Worm (Caenorhabditis elegans) whole organism, L4 larva: Measurements from ENCODE around the gene ubc-13.
A peak's percentile ranks its signal among the peaks of the same experiment; 100 is the strongest.

Experiments
- D1046.2 ChIP-seq: fragments of 200-800 bp; sonication (Bioruptor generic); IDR thresholded peaks from 2 replicates; pipeline ENCODE4 v1.3.6; 2022; ENCODE audit warnings: missing genetic modification characterization, missing compliant biosample characterization
- T26A8.4 ChIP-seq: fragments of 200-800 bp; sonication (Bioruptor generic); IDR thresholded peaks from 2 replicates; pipeline ENCODE4 v1.3.6; 2022; ENCODE audit warnings: missing genetic modification characterization, missing compliant biosample characterization
- Y105C5A.15 ChIP-seq: fragments of 200-800 bp; sonication (Bioruptor generic); IDR thresholded peaks from 2 replicates; pipeline ENCODE4 v1.3.6; 2022; ENCODE audit warnings: missing genetic modification characterization, missing compliant biosample characterization
- aha-1 ChIP-seq: fragments of 150-350 bp; peaks from one replicate; lab custom pipeline; 2014; ENCODE audit warnings: missing biosample characterization, missing genetic modification characterization
- aly-2 ChIP-seq: sonication (generic microtip); optimal IDR thresholded peaks from 2 replicates; lab custom pipeline; 2018; ENCODE audit warnings: missing biosample characterization, missing genetic modification characterization
- ceh-20 ChIP-seq: fragments of 200-800 bp; sonication (Bioruptor generic); IDR thresholded peaks from 2 replicates; pipeline ENCODE4 v1.3.6; 2022; ENCODE audit warnings: missing genetic modification reagents, missing genetic modification characterization, missing compliant biosample characterization
- ceh-44 ChIP-seq: fragments of 200-800 bp; sonication (Bioruptor generic); IDR thresholded peaks from 2 replicates; pipeline ENCODE4 v1.3.6; 2022; ENCODE audit warnings: missing genetic modification reagents, missing genetic modification characterization, missing compliant biosample characterization
- ces-1 ChIP-seq: fragments of 150-350 bp; sonication (generic microtip); optimal IDR thresholded peaks from 4 replicates; lab custom pipeline; 2014; ENCODE audit warnings: missing biosample characterization, missing genetic modification reagents, missing genetic modification characterization
- cey-2 ChIP-seq: sonication (generic microtip); optimal IDR thresholded peaks from 3 replicates; lab custom pipeline; 2017; ENCODE audit warnings: missing genetic modification characterization, mild to moderate bottlenecking, missing compliant biosample characterization, antibody characterized with exemption, borderline replicate concordance; ENCODE audit not compliant: insufficient read depth
- dve-1 ChIP-seq: sonication (generic microtip); optimal IDR thresholded peaks from 2 replicates; lab custom pipeline; 2017; ENCODE audit warnings: antibody characterized with exemption, mild to moderate bottlenecking, missing genetic modification characterization, missing compliant biosample characterization; ENCODE audit not compliant: insufficient read depth
- egl-43 ChIP-seq: fragments of 200-800 bp; sonication (Bioruptor generic); IDR thresholded peaks from 2 replicates; pipeline ENCODE4 v1.3.6; 2022; ENCODE audit warnings: missing genetic modification reagents, missing genetic modification characterization, missing compliant biosample characterization
- fkh-10 ChIP-seq: fragments of 150-350 bp; optimal IDR thresholded peaks from 2 replicates; lab custom pipeline; 2014; ENCODE audit warnings: missing biosample characterization, missing genetic modification reagents, missing genetic modification characterization
- gei-8 ChIP-seq: fragments of 200-800 bp; sonication (Bioruptor generic); optimal IDR thresholded peaks from 2 replicates; lab custom pipeline; 2018; ENCODE audit warnings: mild to moderate bottlenecking, missing genetic modification characterization, missing compliant biosample characterization
- hif-1 ChIP-seq, 2 experiments: sonication (generic microtip); optimal IDR thresholded peaks; 2 replicates each; lab custom pipeline; 2016 to 2017; ENCODE audit warnings: missing compliant biosample characterization in 2 of 2, missing genetic modification characterization in 2 of 2, missing genetic modification reagents in 2 of 2, missing genotype in 2 of 2, mild to moderate bottlenecking in 1 of 2
- lin-39 ChIP-seq: fragments of 150-350 bp; optimal IDR thresholded peaks from 2 replicates; lab custom pipeline; 2014; ENCODE audit warnings: missing biosample characterization, missing genetic modification reagents, missing genetic modification characterization
- lir-3 ChIP-seq: sonication (generic microtip); optimal IDR thresholded peaks from 2 replicates; lab custom pipeline; 2016; ENCODE audit warnings: mild to moderate bottlenecking, missing genetic modification characterization, missing compliant biosample characterization
- lsy-2 ChIP-seq, 2 experiments: fragments of 150-350 bp in 1 of 2; sonication (generic microtip) in 1 of 2; optimal IDR thresholded peaks; 2 replicates each; lab custom pipeline; 2014 to 2017; ENCODE audit warnings: missing biosample characterization in 2 of 2, missing genetic modification characterization in 2 of 2
- madf-5 ChIP-seq, 2 experiments: fragments of 200-800 bp; sonication (Bioruptor generic); IDR thresholded peaks; 2 replicates each; pipeline ENCODE4 v1.3.6; 2022; ENCODE audit warnings: missing compliant biosample characterization in 2 of 2, missing genetic modification characterization in 2 of 2
- madf-9 ChIP-seq: fragments of 200-800 bp; sonication (Bioruptor generic); conservative IDR thresholded peaks from 2 replicates; pipeline ENCODE4 v1.3.6; 2022; ENCODE audit warnings: missing genetic modification reagents, missing genetic modification characterization, missing compliant biosample characterization
- mxl-2 ChIP-seq: fragments of 200-800 bp; sonication (Bioruptor generic); conservative IDR thresholded peaks from 2 replicates; pipeline ENCODE4 v1.3.6; 2022; ENCODE audit warnings: missing genetic modification reagents, missing genetic modification characterization, missing compliant biosample characterization
- nhr-102 ChIP-seq: sonication (generic microtip); optimal IDR thresholded peaks from 2 replicates; lab custom pipeline; 2016; ENCODE audit warnings: mild to moderate bottlenecking, missing genetic modification characterization, moderate library complexity, missing compliant biosample characterization
- nhr-111 ChIP-seq: fragments of 200-800 bp; sonication (Bioruptor generic); optimal IDR thresholded peaks from 2 replicates; lab custom pipeline; 2018; ENCODE audit warnings: mild to moderate bottlenecking, missing genetic modification characterization, missing compliant biosample characterization
- nhr-237 ChIP-seq: sonication (generic microtip); optimal IDR thresholded peaks from 2 replicates; lab custom pipeline; 2017; ENCODE audit warnings: missing biosample characterization, missing genetic modification characterization
- nhr-28 ChIP-seq: fragments of 150-350 bp; optimal IDR thresholded peaks from 2 replicates; lab custom pipeline; 2014; ENCODE audit warnings: missing biosample characterization, missing genetic modification characterization
- nhr-41 ChIP-seq: fragments of 200-800 bp; sonication (Bioruptor generic); IDR thresholded peaks from 2 replicates; pipeline ENCODE4 v1.3.6; 2022; ENCODE audit warnings: missing genetic modification reagents, missing genetic modification characterization, missing compliant biosample characterization
- nhr-48 ChIP-seq: sonication (generic microtip); optimal IDR thresholded peaks from 2 replicates; lab custom pipeline; 2016; ENCODE audit warnings: mild to moderate bottlenecking, missing genetic modification characterization, missing compliant biosample characterization
- pha-4 ChIP-seq, 2 experiments: fragments of 150-350 bp in 1 of 2; fragments of 200-800 bp in 1 of 2; sonication (Bioruptor generic) in 1 of 2; IDR thresholded peaks in 1 of 2; optimal IDR thresholded peaks in 1 of 2; 2 replicates each; pipeline versions ENCODE4 v1.3.6 to Lab custom; 2014 to 2022; ENCODE audit warnings: missing genetic modification characterization in 2 of 2, missing genetic modification reagents in 2 of 2, missing biosample characterization in 1 of 2, missing compliant biosample characterization in 1 of 2
- saeg-2 ChIP-seq: fragments of 200-800 bp; sonication (Bioruptor generic); IDR thresholded peaks from 2 replicates; pipeline ENCODE4 v1.3.6; 2022; ENCODE audit warnings: missing genetic modification reagents, missing genetic modification characterization, missing compliant biosample characterization
- set-16 ChIP-seq: fragments of 200-800 bp; sonication (Bioruptor generic); IDR thresholded peaks from 2 replicates; pipeline ENCODE4 v1.3.6; 2022; ENCODE audit warnings: missing genetic modification reagents, missing genetic modification characterization, missing compliant biosample characterization
- snpc-4 ChIP-seq: fragments of 150-350 bp; optimal IDR thresholded peaks from 2 replicates; lab custom pipeline; 2014; ENCODE audit warnings: missing biosample characterization, missing genetic modification characterization
- spr-3 ChIP-seq: fragments of 200-800 bp; sonication (Bioruptor generic); optimal IDR thresholded peaks from 2 replicates; lab custom pipeline; 2018; ENCODE audit warnings: mild to moderate bottlenecking, missing genetic modification characterization, missing compliant biosample characterization
- unc-62 ChIP-seq, 3 experiments: fragments of 150-350 bp in 1 of 3; sonication (generic microtip); optimal IDR thresholded peaks in 2 of 3; peaks in 1 of 3; 1 replicate in 1 of 3; 2 replicates in 2 of 3; lab custom pipeline; 2014 to 2017; ENCODE audit warnings: missing biosample characterization in 3 of 3, missing genetic modification characterization in 3 of 3, missing genetic modification reagents in 3 of 3, missing genotype in 1 of 3
- zag-1 ChIP-seq: fragments of 150-350 bp; optimal IDR thresholded peaks from 2 replicates; lab custom pipeline; 2014; ENCODE audit warnings: missing biosample characterization, missing genetic modification characterization
- zip-2 ChIP-seq: fragments of 150-350 bp; optimal IDR thresholded peaks from 2 replicates; lab custom pipeline; 2014; ENCODE audit warnings: missing biosample characterization, missing genetic modification characterization

Gene ubc-13

DNA sequence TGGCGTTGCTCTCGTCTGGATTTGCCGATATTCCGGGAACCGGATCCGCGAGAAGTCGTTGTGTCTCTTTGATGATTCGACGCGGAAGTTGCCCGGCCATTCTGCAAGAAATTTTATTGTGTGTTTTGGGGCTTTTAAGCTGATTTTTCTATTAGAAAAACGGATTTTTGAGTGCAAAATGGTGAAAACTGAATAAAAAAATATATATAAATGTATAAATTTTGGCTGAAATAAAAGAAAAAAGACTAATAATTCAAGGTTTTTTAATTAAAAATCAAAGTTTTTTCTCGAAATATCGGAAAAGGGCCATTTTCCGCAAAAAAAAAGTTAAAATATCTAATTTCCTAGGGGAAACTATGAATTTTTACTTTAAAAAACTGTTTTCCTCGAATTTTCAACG is at the start of gene ubc-13:
Gene ubc-13, minus strand, starts transcription at position 101 of the 400 bp plus-strand sequence.
- TF ChIP-seq nhr-102 (tag; lab: Kevin White, UChicago) (no peak), dve-1 (tag; lab: Kevin White, UChicago) (no peak), nhr-28 (no peak), pha-4 (GFP tag; IDR thresholded peaks at IDR 0.05; lab: Robert Waterston, UW) (no peak), pha-4 (tag; optimal IDR thresholded peaks at IDR 0.05; lab: Kevin White, UChicago) (no peak), egl-43 (GFP tag; lab: Robert Waterston, UW) (0 out of 2 replicates have a peak, but pooled peaks have one; percentile 18)

- TF ChIP-seq Y105C5A.15 (GFP tag; lab: Robert Waterston, UW), result no peak
- no peak for TF ChIP-seq lir-3 (tag; lab: Kevin White, UChicago)
- TF ChIP-seq spr-3 (GFP tag; lab: Kevin White, UChicago), result no peak
- no peak for TF ChIP-seq T26A8.4 (GFP tag; lab: Robert Waterston, UW)
- TF ChIP-seq fkh-10 (GFP tag; lab: Kevin White, UChicago), result no peak
- TF ChIP-seq hif-1 (tag; optimal IDR thresholded peaks at IDR 0.05; lab: Kevin White, UChicago), result no peak
- TF ChIP-seq set-16 (GFP tag; lab: Robert Waterston, UW), result peak; percentile 92
- no peak for TF ChIP-seq lin-39 (tag; lab: Kevin White, UChicago)
- no peak for TF ChIP-seq ceh-20
- TF ChIP-seq madf-5 (GFP tag; IDR thresholded peaks at IDR 0.05; lab: Robert Waterston, UW), result 0 out of 4 replicates have a peak, but pooled peaks of 1 of the 2 experiments have one; percentile 54
- TF ChIP-seq ceh-44 (GFP tag; lab: Robert Waterston, UW), result no peak
- TF ChIP-seq nhr-111 (GFP tag; lab: Kevin White, UChicago), result no peak
- TF ChIP-seq D1046.2 (GFP tag; lab: Robert Waterston, UW), result peak; percentile 58; the same call in 1 of the 2 replicates
- TF ChIP-seq ces-1, result no peak
- TF ChIP-seq, all 104 proteins: peak for 3
These were observed 45.6 kb upstream of the ubc-13 start for ce11 chrIV:2971060-2971459.

- TF ChIP-seq zip-2 (tag; lab: Kevin White, UChicago) (no peak), mxl-2 (GFP tag; lab: Robert Waterston, UW) (no peak), snpc-4 (no peak), saeg-2 (GFP tag; lab: Robert Waterston, UW) (no peak), cey-2 (tag; lab: Kevin White, UChicago) (no peak), aly-2 (tag; lab: Kevin White, UChicago) (no peak), lsy-2 (tag; optimal IDR thresholded peaks at IDR 0.05; lab: Kevin White, UChicago) (no peak), egl-43 (GFP tag; lab: Robert Waterston, UW) (0 out of 2 replicates have a peak, but pooled peaks have one; percentile 23), nhr-48 (tag; lab: Kevin White, UChicago) (no peak), unc-62 (GFP tag; optimal IDR thresholded peaks at IDR 0.05 in 1 of 2; lab: Kevin White, UChicago) (peak in 1 of 2 experiments; percentile 29), unc-62 (tag; optimal IDR thresholded peaks at IDR 0.05; lab: Kevin White, UChicago) (no peak), aha-1 (tag; lab: Kevin White, UChicago) (no peak), zag-1 (tag; lab: Kevin White, UChicago) (no peak), pha-4 (GFP tag; IDR thresholded peaks at IDR 0.05; lab: Robert Waterston, UW) (no peak), pha-4 (tag; optimal IDR thresholded peaks at IDR 0.05; lab: Kevin White, UChicago) (no peak), set-16 (GFP tag; lab: Robert Waterston, UW) (peak; percentile 69), nhr-237 (tag; lab: Kevin White, UChicago) (no peak)
These were observed 44.0 kb upstream of the ubc-13 start, which contains the start of gene Y54G2A.57 for ce11 chrIV:2969399-2969990. Gene Y54G2A.57, plus strand, starts transcription at chrIV:2969940.

DNA sequence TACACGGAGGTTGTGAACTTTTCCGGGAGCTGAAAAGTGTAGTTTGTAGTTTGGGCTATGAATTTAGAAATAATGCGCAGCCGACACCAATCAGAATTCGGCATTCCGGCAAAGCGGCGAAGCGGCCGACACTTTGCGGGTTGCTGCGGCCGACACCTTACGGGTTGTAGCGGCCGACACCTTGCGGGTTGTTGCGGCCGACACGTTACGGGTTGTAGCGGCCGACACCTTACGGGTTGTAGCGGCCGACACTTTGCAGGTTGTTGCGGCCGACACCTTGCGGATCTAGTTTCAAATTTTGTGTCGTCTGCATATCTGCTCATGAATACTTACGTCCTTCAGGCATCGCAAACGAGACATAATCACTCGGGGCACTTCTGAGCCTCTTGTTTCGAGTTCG is 41.4 kb upstream of the ubc-13 start:
- TF ChIP-seq cey-2 (tag; lab: Kevin White, UChicago) (no peak), madf-9 (GFP tag; lab: Robert Waterston, UW) (no peak), nhr-41 (GFP tag; lab: Robert Waterston, UW) (no peak), nhr-28 (no peak), set-16 (GFP tag; lab: Robert Waterston, UW) (peak; percentile 80), gei-8 (GFP tag; lab: Kevin White, UChicago) (no peak), pha-4 (GFP tag; IDR thresholded peaks at IDR 0.05; lab: Robert Waterston, UW) (no peak), pha-4 (tag; optimal IDR thresholded peaks at IDR 0.05; lab: Kevin White, UChicago) (no peak), D1046.2 (GFP tag; lab: Robert Waterston, UW) (0 out of 2 replicates have a peak, but pooled peaks have one; percentile 33), snpc-4 (no peak)
